Worm (Caenorhabditis elegans): ENCODE measurements around the gene him-4.

- TF ChIP-seq dao-5 (tag; optimal IDR thresholded peaks at IDR 0.05) = no peak
- TF ChIP-seq W03F9.2 (tag; optimal IDR thresholded peaks at IDR 0.05) = no peak
- TF ChIP-seq him-1 (tag; optimal IDR thresholded peaks at IDR 0.05) = no peak
These were observed 14.6 kb upstream of the him-4 start for ce11 chrX:9702790-9703189.

All from whole organism, L4/young adult.